Worm (Caenorhabditis elegans): ENCODE results near the gene T01D1.4.

- no peak for TF ChIP-seq W03F9.2 (tag; optimal IDR thresholded peaks at IDR 0.05)
- no peak for TF ChIP-seq him-1 (tag; optimal IDR thresholded peaks at IDR 0.05)
These were observed 26.6 kb downstream of the T01D1.4 start, which contains the start of gene T25D3.3 for ce11 chrII:152283-152682.
